Fruit fly (Drosophila melanogaster): ENCODE measurements around the gene RpS3.
A peak's percentile ranks its signal among the peaks of the same experiment; 100 is the strongest.

DNA sequence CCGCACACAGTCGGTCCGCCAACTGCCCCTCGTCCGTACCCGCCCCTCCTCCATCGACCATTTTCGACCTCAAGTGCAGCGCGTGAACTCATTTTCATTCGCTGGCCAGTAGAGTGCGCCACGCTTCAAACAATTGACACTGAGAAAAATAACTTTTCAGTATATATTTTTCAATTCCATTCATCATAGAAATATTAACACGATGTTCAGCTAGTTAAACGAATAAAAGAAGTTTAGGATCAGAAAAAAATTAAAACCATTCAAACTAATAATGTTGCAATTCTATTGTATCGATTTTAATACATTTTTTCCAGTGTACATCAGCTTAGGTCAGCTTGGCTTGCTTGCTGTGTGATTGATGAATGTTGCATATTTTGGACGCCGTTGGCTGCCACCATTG lies 28.3 kb downstream of the RpS3 start:
- no peak for TF ChIP-seq CG13204 (GFP tag; optimal IDR thresholded peaks at IDR 0.05)
- peak; percentile 32 for TF ChIP-seq CG14655 (GFP tag; optimal IDR thresholded peaks at IDR 0.05)
- no peak for TF ChIP-seq EcR (GFP tag; optimal IDR thresholded peaks at IDR 0.05)
- peak; percentile 31; the same call in 1 of the 3 replicates for TF ChIP-seq fd96Ca (GFP tag; IDR thresholded peaks at IDR 0.05)
- peak; percentile 70 for TF ChIP-seq CG4496 (GFP tag; IDR thresholded peaks at IDR 0.05)
- TF ChIP-seq CG32121 (GFP tag; IDR thresholded peaks at IDR 0.05): peak; percentile 58
- TF ChIP-seq CG12605 (GFP tag; IDR thresholded peaks at IDR 0.05): peak; percentile 51; the same call in 1 of the 2 replicates

Data from whole organism, pupa.